Fruit fly (Drosophila melanogaster): ENCODE results near the gene gdrd.
A peak's percentile ranks its signal among the peaks of the same experiment; 100 is the strongest.

The gdrd gene

dm6 chr3L:14731790-14732189, 40.6 kb downstream of the gdrd start (continued):
- peak; percentile 30 for TF ChIP-seq OdsH (GFP tag; optimal IDR thresholded peaks at IDR 0.05)
- TF ChIP-seq dsx (GFP tag; optimal IDR thresholded peaks at IDR 0.05; ENCODE audit: poor library complexity, severe bottlenecking) = no peak
- no peak for TF ChIP-seq CG6854 (GFP tag; optimal IDR thresholded peaks at IDR 0.05)
- TF ChIP-seq fd59A (GFP tag; optimal IDR thresholded peaks at IDR 0.05) = peak; percentile 21
- TF ChIP-seq pdm3 (GFP tag; optimal IDR thresholded peaks at IDR 0.05) = no peak
- TF ChIP-seq CG8119 (GFP tag; IDR thresholded peaks at IDR 0.05) = peak; percentile 74; the same call in 2 of the 3 replicates
- no peak for TF ChIP-seq Sox15 (GFP tag; optimal IDR thresholded peaks at IDR 0.05)
- TF ChIP-seq CG31627 (GFP tag; optimal IDR thresholded peaks at IDR 0.05) = no peak
- no peak for TF ChIP-seq topi (GFP tag; optimal IDR thresholded peaks at IDR 0.05)
- TF ChIP-seq CG6276 (GFP tag; optimal IDR thresholded peaks at IDR 0.05) = peak; percentile 17
- no peak for TF ChIP-seq Smox (GFP tag; optimal IDR thresholded peaks at IDR 0.05)
- TF ChIP-seq Eip75B (GFP tag; optimal IDR thresholded peaks at IDR 0.05) = no peak
- peak; percentile 27 for TF ChIP-seq CG9139 (GFP tag; optimal IDR thresholded peaks at IDR 0.05)
- TF ChIP-seq CG6792 (GFP tag; optimal IDR thresholded peaks at IDR 0.05) = no peak

dm6 chr3L:14733417-14733816, 42.3 kb downstream of the gdrd start, which contains the start of gene CG13471:
Gene CG13471, minus strand, starts transcription at chr3L:14733517.
- TF ChIP-seq Hr39 (GFP tag; optimal IDR thresholded peaks at IDR 0.05) (no peak), Eip93F (GFP tag; optimal IDR thresholded peaks at IDR 0.05) (no peak), Met (GFP tag; optimal IDR thresholded peaks at IDR 0.05) (no peak)
